Worm (Caenorhabditis elegans): Measurements from ENCODE around the gene rde-11.

rde-11 gene

ce11 chrIV:13063714-13064113 is 41.3 kb upstream of the rde-11 start, which contains the start of gene scl-5:
Gene scl-5, plus strand, starts transcription at chrIV:13064014.
- TF ChIP-seq ceh-16 (tag; optimal IDR thresholded peaks at IDR 0.05) = no peak
- TF ChIP-seq lin-13 (GFP tag; optimal IDR thresholded peaks at IDR 0.05) = no peak
- TF ChIP-seq unc-55 (GFP tag; optimal IDR thresholded peaks at IDR 0.05) = no peak
- TF ChIP-seq ztf-11 (tag; optimal IDR thresholded peaks at IDR 0.05) = no peak
- no peak for TF ChIP-seq nhr-25 (tag; optimal IDR thresholded peaks at IDR 0.05)
- TF ChIP-seq mbf-1 (tag; optimal IDR thresholded peaks at IDR 0.05) = no peak
- TF ChIP-seq peb-1 (tag; optimal IDR thresholded peaks at IDR 0.05) = no peak

DNA sequence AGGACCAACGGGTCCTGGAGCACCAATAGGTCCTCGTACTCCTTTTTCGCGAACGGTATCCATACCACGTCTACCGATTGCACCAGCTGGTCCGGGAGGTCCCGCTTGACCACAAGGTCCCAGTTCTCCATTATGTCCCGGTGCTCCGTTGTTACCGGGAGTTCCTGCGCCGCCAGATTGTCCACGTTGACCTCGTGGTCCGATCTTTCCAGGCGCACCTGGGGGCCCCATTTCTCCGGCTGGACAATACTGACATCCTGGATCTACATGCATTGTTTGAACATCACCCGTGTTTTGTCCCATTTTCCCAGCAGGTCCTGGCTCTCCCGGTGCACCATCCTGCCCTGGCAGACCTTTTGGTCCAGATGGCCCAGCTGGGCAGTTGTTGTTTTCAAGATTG is 39.0 kb upstream of the rde-11 start:
- TF ChIP-seq elt-1 (tag; optimal IDR thresholded peaks at IDR 0.05) (no peak), ceh-16 (tag; optimal IDR thresholded peaks at IDR 0.05) (no peak), unc-55 (GFP tag; optimal IDR thresholded peaks at IDR 0.05) (no peak), aly-2 (tag; optimal IDR thresholded peaks at IDR 0.05) (no peak), mbf-1 (tag; optimal IDR thresholded peaks at IDR 0.05) (no peak), nhr-6 (tag; optimal IDR thresholded peaks at IDR 0.05) (no peak), unc-62 (GFP tag; optimal IDR thresholded peaks at IDR 0.05) (no peak), zag-1 (tag; optimal IDR thresholded peaks at IDR 0.05) (no peak)

DNA sequence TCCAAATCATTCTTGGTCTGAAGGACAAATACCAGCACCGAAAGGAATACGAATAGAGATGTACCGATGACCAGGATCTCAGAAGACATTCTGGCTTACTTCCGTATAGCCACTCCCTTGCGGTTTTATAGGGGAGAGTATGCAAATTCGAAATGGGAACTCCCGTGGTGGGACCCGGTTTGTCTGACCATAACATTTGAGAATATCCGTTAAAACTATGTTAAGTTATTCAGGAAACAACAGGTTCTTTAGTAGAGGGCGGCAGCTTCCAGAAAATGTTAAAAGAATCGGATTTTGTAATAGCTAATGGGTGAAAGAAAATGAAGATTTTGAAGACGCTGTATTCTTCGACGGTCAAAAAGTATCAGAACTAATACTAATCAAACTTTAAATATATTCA is 37.8 kb upstream of the rde-11 start, which contains the start of gene col-131:
TSS of gene col-131 (minus strand) at position 101 of the 400 bp plus-strand sequence.
- TF ChIP-seq C34F6.9 (tag; optimal IDR thresholded peaks at IDR 0.05) (no peak), gmeb-1 (tag; optimal IDR thresholded peaks at IDR 0.05) (no peak), nhr-25 (tag; optimal IDR thresholded peaks at IDR 0.05) (no peak)

DNA sequence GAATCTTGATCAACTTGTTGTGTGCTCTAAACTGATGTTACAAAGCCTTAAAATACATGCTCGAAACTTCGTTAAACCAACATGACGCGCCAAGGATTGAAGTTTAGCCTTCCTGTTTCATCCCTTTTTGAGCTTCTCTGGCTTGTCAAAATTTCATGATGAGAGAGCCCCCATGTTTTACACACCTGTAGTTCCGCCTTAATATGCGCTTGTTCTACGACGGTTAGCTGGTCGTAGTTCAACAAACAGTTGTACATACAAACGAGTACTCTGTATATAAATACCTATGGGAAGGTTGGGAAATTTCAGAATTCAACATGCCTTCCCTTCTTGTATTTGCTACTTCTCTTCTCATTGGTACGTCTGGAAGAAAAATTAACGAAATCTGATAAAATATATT is 36.5 kb upstream of the rde-11 start, which contains the start of gene scl-6:
TSS of gene scl-6 (plus strand) at position 301 of the 400 bp plus-strand sequence.
- TF ChIP-seq nhr-21 (tag; optimal IDR thresholded peaks at IDR 0.05) (no peak), lsy-2 (tag; optimal IDR thresholded peaks at IDR 0.05) (no peak), mbf-1 (tag; optimal IDR thresholded peaks at IDR 0.05) (no peak), dmd-4 (tag; optimal IDR thresholded peaks at IDR 0.05) (no peak), sma-9 (GFP tag; optimal IDR thresholded peaks at IDR 0.05) (no peak), sma-9 (tag; optimal IDR thresholded peaks at IDR 0.05) (no peak), gmeb-1 (tag; optimal IDR thresholded peaks at IDR 0.05) (no peak), ceh-82 (tag; optimal IDR thresholded peaks at IDR 0.05) (no peak), C34F6.9 (tag; optimal IDR thresholded peaks at IDR 0.05) (no peak), nhr-23 (tag; optimal IDR thresholded peaks at IDR 0.05) (no peak)

DNA sequence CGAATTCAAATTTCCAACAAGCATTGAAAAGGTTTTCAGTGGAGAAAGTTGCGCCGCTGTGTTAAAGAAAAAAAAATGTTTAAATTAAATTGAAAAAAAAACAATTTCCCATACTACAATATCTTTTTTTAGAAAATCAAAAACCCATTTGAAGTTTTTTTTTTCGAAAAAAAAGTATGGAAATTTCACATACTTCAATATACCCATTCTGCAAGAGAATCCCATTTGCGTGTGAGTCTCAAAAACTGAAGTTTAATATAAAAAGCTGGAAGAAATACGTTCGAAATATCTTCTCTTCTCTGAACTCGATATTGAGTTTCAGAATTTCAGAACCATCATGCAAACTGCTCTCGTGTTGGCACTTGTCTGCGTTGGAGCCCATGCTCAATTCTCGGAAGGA is 34.9 kb upstream of the rde-11 start, which contains the start of gene scl-7:
TSS of gene scl-7 (plus strand) at position 301 of the 400 bp plus-strand sequence.
- TF ChIP-seq fos-1 (tag; optimal IDR thresholded peaks at IDR 0.05) (no peak), ceh-16 (tag; optimal IDR thresholded peaks at IDR 0.05) (no peak), egl-27 (tag; optimal IDR thresholded peaks at IDR 0.05) (no peak), ama-1 (optimal IDR thresholded peaks at IDR 0.05) (no peak), nhr-25 (tag; optimal IDR thresholded peaks at IDR 0.05) (no peak), unc-39 (tag; optimal IDR thresholded peaks at IDR 0.05) (no peak), sma-3 (GFP tag; optimal IDR thresholded peaks at IDR 0.05) (no peak), ztf-1 (GFP tag; conservative IDR thresholded peaks at IDR 0.05) (no peak), ceh-82 (tag; optimal IDR thresholded peaks at IDR 0.05) (no peak)

DNA sequence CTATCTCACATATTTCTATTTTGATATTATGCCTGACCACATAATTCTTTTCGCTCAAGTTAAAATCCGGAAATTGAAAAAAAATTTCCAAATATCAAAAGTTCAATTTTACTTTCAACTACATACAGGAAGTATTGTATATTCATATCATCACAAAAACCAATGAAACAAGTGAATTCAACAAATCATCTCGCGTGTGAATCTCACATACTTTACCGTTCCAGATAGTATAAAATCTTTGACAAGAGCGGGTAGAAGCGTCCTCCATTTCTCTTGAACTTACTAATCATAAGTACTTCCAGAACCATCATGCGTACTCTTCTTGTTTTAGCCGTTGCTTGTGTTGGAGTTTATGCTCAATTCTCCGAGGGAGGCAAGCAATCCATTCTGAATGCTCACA is 33.6 kb upstream of the rde-11 start, which contains the start of gene scl-8:
TSS of gene scl-8 (plus strand) at position 301 of the 400 bp plus-strand sequence.
- TF ChIP-seq skn-1 (tag; optimal IDR thresholded peaks at IDR 0.05) (no peak), nhr-10 (tag; optimal IDR thresholded peaks at IDR 0.05) (no peak), nhr-129 (tag; optimal IDR thresholded peaks at IDR 0.05) (no peak), nhr-237 (tag; optimal IDR thresholded peaks at IDR 0.05) (no peak), zag-1 (tag; optimal IDR thresholded peaks at IDR 0.05) (no peak), mab-5 (tag; optimal IDR thresholded peaks at IDR 0.05) (no peak), crh-2 (tag; optimal IDR thresholded peaks at IDR 0.05) (no peak), nhr-11 (tag; optimal IDR thresholded peaks at IDR 0.05) (no peak), sma-9 (GFP tag; optimal IDR thresholded peaks at IDR 0.05) (no peak), sma-9 (tag; optimal IDR thresholded peaks at IDR 0.05) (no peak), elt-3 (tag; optimal IDR thresholded peaks at IDR 0.05) (no peak), C34F6.9 (tag; optimal IDR thresholded peaks at IDR 0.05) (no peak), mbf-1 (tag; optimal IDR thresholded peaks at IDR 0.05) (no peak), nhr-23 (tag; optimal IDR thresholded peaks at IDR 0.05) (no peak), R02D3.7 (tag; optimal IDR thresholded peaks at IDR 0.05) (no peak), alr-1 (tag; optimal IDR thresholded peaks at IDR 0.05) (no peak), elt-1 (tag; optimal IDR thresholded peaks at IDR 0.05) (no peak)
